Fruit fly (Drosophila melanogaster) whole organism, prepupa: Measurements from ENCODE around the gene CG15201.

Experiments used
- Hr39 ChIP-seq: fragments of 200-800 bp; sonication (Bioruptor generic); optimal IDR thresholded peaks from 2 replicates; lab custom pipeline; 2016; ENCODE audit warnings: missing biosample characterization, missing genetic modification characterization
- Smox ChIP-seq: fragments of 200-800 bp; sonication (Bioruptor generic); optimal IDR thresholded peaks from 3 replicates; lab custom pipeline; 2016; ENCODE audit warnings: missing biosample characterization, missing genetic modification characterization
- eg ChIP-seq: fragments of 200-800 bp; sonication (Bioruptor generic); IDR thresholded peaks from 3 replicates; pipeline ENCODE4 v1.3.6; 2022; ENCODE audit warnings: missing biosample characterization, missing genetic modification characterization

DNA sequence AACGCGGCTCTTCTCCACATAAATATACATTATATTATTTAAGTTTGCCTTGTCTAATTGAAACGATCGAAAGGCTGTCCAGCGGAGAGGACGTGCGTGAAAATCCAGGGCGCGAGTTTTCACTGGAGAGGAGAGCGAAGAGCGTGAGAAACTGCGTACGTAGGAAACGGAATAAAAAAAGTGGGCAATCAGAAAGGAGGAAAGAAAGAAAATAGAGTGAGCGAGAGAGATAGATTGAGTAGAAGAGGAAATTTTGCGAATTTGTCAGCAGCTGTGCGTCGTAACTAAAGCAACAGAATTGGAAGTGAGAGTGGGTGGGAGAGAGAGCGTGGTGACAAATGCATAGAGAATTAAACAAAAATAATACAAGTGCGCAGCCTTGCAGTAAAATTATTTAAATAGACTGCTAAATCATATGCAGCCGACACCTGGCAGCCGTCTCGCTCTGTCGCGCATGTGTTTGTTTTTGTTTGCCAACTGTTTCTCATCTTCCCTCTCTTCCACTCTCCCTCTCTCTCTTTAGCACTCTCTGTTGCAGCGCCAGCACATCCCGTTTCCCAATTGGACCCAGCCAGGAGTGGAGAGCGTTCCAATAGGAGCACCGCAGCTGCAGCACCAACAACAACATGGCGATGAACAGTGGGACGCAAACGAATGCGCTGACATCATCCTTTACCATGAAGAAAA, 10.7 kb downstream of the CG15201 start:
- TF ChIP-seq eg (peak; percentile 14; the same call in 1 of the 3 replicates), Hr39 (no peak), Smox (GFP tag; lab: Kevin White, UChicago) (no peak)
